Worm (Caenorhabditis elegans) whole organism, L4 larva: ENCODE results near the gene Y54F10AR.1.

Experiments
- ceh-82 ChIP-seq: sonication (generic microtip); optimal IDR thresholded peaks from 2 replicates; lab custom pipeline; 2017; ENCODE audit warnings: missing biosample characterization, missing genetic modification characterization
- lin-39 ChIP-seq: fragments of 150-350 bp; optimal IDR thresholded peaks from 2 replicates; lab custom pipeline; 2014; ENCODE audit warnings: missing biosample characterization, missing genetic modification reagents, missing genetic modification characterization
- mdl-1 ChIP-seq, 2 experiments: fragments of 150-350 bp in 1 of 2; sonication (generic microtip) in 1 of 2; optimal IDR thresholded peaks; 2 replicates each; lab custom pipeline; 2014 to 2017; ENCODE audit warnings: missing biosample characterization in 2 of 2, missing genetic modification characterization in 2 of 2
- mep-1 ChIP-seq: fragments of 150-350 bp; sonication (generic microtip); optimal IDR thresholded peaks from 3 replicates; lab custom pipeline; 2014; ENCODE audit warnings: missing biosample characterization, missing genetic modification characterization
- pqm-1 ChIP-seq: sonication (generic microtip); optimal IDR thresholded peaks from 2 replicates; lab custom pipeline; 2017; ENCODE audit warnings: missing biosample characterization, missing genetic modification characterization
- unc-39 ChIP-seq: sonication (generic microtip); optimal IDR thresholded peaks from 2 replicates; lab custom pipeline; 2017; ENCODE audit warnings: missing biosample characterization, missing genetic modification characterization

ce11 chrIII:2563033-2563656 lies 12.3 kb downstream of the Y54F10AR.1 start:
- TF ChIP-seq ceh-82 (tag; lab: Kevin White, UChicago) (no peak), lin-39 (tag; lab: Kevin White, UChicago) (no peak), unc-39 (tag; lab: Kevin White, UChicago) (no peak), pqm-1 (tag; lab: Kevin White, UChicago) (no peak), mep-1 (no peak), mdl-1 (tag; optimal IDR thresholded peaks at IDR 0.05; lab: Kevin White, UChicago) (no peak)
